Worm (Caenorhabditis elegans): ENCODE measurements around the gene srh-30.
A peak's percentile ranks its signal among the peaks of the same experiment; 100 is the strongest.

srh-30 gene

ce11 chrV:6768452-6768929 is 3.1 kb downstream of the srh-30 start, which contains the start of the genes T25F10.1 and clik-1:
Gene T25F10.1, plus strand, starts transcription at chrV:6768502.
Gene clik-1, minus strand, starts transcription at chrV:6768732.
- TF ChIP-seq F55B11.4 (tag; optimal IDR thresholded peaks at IDR 0.05; ENCODE audit: borderline replicate concordance, insufficient read depth), result no peak
- TF ChIP-seq snpc-4 (GFP tag; optimal IDR thresholded peaks at IDR 0.05), result no peak
- TF ChIP-seq snpc-4 (tag; optimal IDR thresholded peaks at IDR 0.05), result no peak
- TF ChIP-seq F57C9.4 (tag; optimal IDR thresholded peaks at IDR 0.05), result no peak
- no peak for TF ChIP-seq atf-7 (tag; optimal IDR thresholded peaks at IDR 0.05)
- no peak for TF ChIP-seq pha-4 (tag; optimal IDR thresholded peaks at IDR 0.05)
- TF ChIP-seq attf-6 (GFP tag; IDR thresholded peaks at IDR 0.05), result no peak
- TF ChIP-seq rcor-1 (GFP tag; IDR thresholded peaks at IDR 0.05), result no peak
- TF ChIP-seq Y95B8A.8 (GFP tag; IDR thresholded peaks at IDR 0.05), result no peak
- TF ChIP-seq ekl-4 (GFP tag; IDR thresholded peaks at IDR 0.05), result no peak
- TF ChIP-seq egrh-3 (GFP tag; IDR thresholded peaks at IDR 0.05), result no peak
- TF ChIP-seq tlf-1 (GFP tag; optimal IDR thresholded peaks at IDR 0.05), result no peak
- no peak for TF ChIP-seq D2030.7 (GFP tag; IDR thresholded peaks at IDR 0.05)
- no peak for TF ChIP-seq nhr-27 (tag; optimal IDR thresholded peaks at IDR 0.05)
- no peak for TF ChIP-seq cebp-2 (GFP tag; IDR thresholded peaks at IDR 0.05)
- TF ChIP-seq nhr-80 (tag; optimal IDR thresholded peaks at IDR 0.05), result no peak
- TF ChIP-seq F52B5.7 (tag; optimal IDR thresholded peaks at IDR 0.05), result no peak
- no peak for TF ChIP-seq ztf-22 (GFP tag; optimal IDR thresholded peaks at IDR 0.05)
- no peak for TF ChIP-seq ZK185.1 (tag; optimal IDR thresholded peaks at IDR 0.05; ENCODE audit: poor library complexity, severe bottlenecking)

DNA sequence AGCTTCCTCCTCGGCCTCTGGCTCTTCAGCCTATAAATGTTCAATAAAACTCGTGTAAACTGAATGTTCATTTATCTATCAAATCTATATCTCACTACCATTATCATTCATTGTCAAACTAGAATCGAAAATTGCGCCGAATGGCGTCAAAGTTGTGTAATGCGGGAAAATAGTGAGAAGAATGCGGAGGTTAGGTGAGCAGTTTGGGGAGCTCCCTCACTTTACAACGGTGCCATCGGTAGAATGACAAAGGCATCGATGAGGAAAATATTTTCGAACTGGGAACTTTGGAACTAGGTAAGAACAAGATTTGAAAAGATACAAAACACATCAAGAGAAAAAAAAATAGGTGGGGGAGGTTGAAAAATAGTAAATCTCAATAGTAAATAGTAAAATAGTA is 4.0 kb downstream of the srh-30 start:
- TF ChIP-seq B0035.1 (tag; optimal IDR thresholded peaks at IDR 0.05), result no peak
- no peak for TF ChIP-seq atf-7 (tag; optimal IDR thresholded peaks at IDR 0.05)
- no peak for TF ChIP-seq B0261.1 (tag; optimal IDR thresholded peaks at IDR 0.05)

ce11 chrV:6764972-6765371 is 6.6 kb downstream of the srh-30 start, which contains the start of gene bbs-8:
Gene bbs-8, minus strand, starts transcription at chrV:6765072.
- TF ChIP-seq Y67H2A.10 (GFP tag; conservative IDR thresholded peaks at IDR 0.05) (no peak), tbp1 (GFP tag; optimal IDR thresholded peaks at IDR 0.05) (no peak), mel-28 (tag; optimal IDR thresholded peaks at IDR 0.05; ENCODE audit: borderline replicate concordance) (no peak), nfya-1 (tag; optimal IDR thresholded peaks at IDR 0.05; ENCODE audit: borderline replicate concordance, insufficient read depth) (no peak)

ce11 chrV:6762361-6762760 is 9.2 kb downstream of the srh-30 start, which contains the start of gene T25F10.4:
Gene T25F10.4, minus strand, starts transcription at chrV:6762461.
- TF ChIP-seq dpff-1 (tag; optimal IDR thresholded peaks at IDR 0.05) (no peak), F10E7.11 (tag; optimal IDR thresholded peaks at IDR 0.05) (no peak), sdz-38 (tag; optimal IDR thresholded peaks at IDR 0.05) (no peak), F23B12.7 (tag; optimal IDR thresholded peaks at IDR 0.05; ENCODE audit: insufficient read depth) (no peak)

DNA sequence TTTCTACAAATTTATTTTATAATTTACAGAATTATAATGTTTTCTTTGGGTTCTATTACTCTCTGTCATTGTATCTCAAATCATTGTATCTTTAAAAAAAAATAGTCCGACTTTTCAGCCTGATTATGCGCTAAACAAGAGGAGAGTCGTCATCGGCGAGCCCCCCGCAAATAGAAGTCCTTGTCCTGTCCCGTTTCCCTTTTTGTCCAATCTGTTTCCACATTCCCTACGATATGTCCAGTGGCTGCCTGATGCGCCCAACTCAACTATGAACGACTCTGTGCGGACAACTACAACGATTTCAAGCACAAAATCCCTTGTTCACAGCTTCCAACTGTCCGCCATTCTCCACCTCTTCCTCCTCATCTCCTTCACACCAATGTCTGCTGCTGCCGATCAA is 13.5 kb downstream of the srh-30 start, which contains the start of gene dbl-1:
dbl-1 (plus strand) TSS at position 119 of the 400 bp plus-strand sequence.
- TF ChIP-seq lin-26 (GFP tag; IDR thresholded peaks at IDR 0.05) (0 out of 2 replicates have a peak, but pooled peaks have one; percentile 35), chd-7 (tag; optimal IDR thresholded peaks at IDR 0.05) (peak; percentile 37), zfh-2 (GFP tag; conservative IDR thresholded peaks at IDR 0.05) (peak; percentile 46; the same call in 1 of the 2 replicates), snpc-1.3 (tag; optimal IDR thresholded peaks at IDR 0.05; ENCODE audit: insufficient read depth) (no peak), B0035.1 (tag; optimal IDR thresholded peaks at IDR 0.05) (no peak), sdz-38 (tag; optimal IDR thresholded peaks at IDR 0.05) (no peak)
